Worm (Caenorhabditis elegans) whole organism, L3 larva: Measurements from ENCODE around the gene C24A3.2.

Experiments used
- fkh-10 ChIP-seq: sonication (generic microtip); optimal IDR thresholded peaks from 2 replicates; lab custom pipeline; 2017; ENCODE audit warnings: missing biosample characterization, missing genetic modification reagents, missing genetic modification characterization
- zag-1 ChIP-seq: fragments of 150-350 bp; optimal IDR thresholded peaks from 2 replicates; lab custom pipeline; 2014; ENCODE audit warnings: missing biosample characterization, missing genetic modification characterization

- TF ChIP-seq zag-1 (tag; lab: Kevin White, UChicago) (no peak), fkh-10 (GFP tag; lab: Kevin White, UChicago) (no peak)
These were observed 39.3 kb upstream of the C24A3.2 start for ce11 chrX:8957974-8958373.
